Fruit fly (Drosophila melanogaster) S2 (cell line): ENCODE data around the gene CG42685.

ENCODE experiments used
- CG8478 ChIP-seq: fragments of >200 bp; optimal IDR thresholded peaks from 2 replicates; lab custom pipeline; 2018
- CTCF ChIP-seq, 2 experiments: fragments of >200 bp; optimal IDR thresholded peaks; 2 replicates each; lab custom pipeline; 2018

DNA sequence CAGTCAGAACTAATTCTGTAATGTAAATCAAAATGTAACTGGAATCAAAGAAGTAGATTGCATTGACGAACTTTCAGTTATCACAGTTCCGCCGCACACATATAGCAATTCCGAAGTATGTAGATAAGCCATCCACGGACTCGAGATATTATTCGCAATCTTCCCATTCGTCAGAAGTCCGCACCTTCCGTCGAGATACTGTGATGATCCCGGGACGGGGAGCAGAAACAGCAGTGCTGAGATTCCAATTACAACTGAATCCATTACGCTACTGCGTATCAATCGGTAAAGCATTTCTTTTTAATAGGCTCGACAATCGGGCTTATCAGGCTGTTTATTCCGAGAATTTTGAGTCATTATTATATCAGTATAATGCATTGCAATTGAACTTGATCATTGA, 44.7 kb upstream of the CG42685 start, which contains the start of gene CG4650:
- TF ChIP-seq CG8478 (lab: Kevin White, UChicago): no peak
- no peak for TF ChIP-seq CTCF (optimal IDR thresholded peaks at IDR 0.05; lab: Kevin White, UChicago)
